Worm (Caenorhabditis elegans) whole organism, L1 larva: ENCODE measurements around the gene cyc-2.2.

Experiments
- C34B4.2 ChIP-seq: sonication (generic microtip); optimal IDR thresholded peaks from 2 replicates; lab custom pipeline; 2017; ENCODE audit warnings: mild to moderate bottlenecking, missing genetic modification characterization, missing compliant biosample characterization
- aly-2 ChIP-seq: fragments of 150-350 bp; optimal IDR thresholded peaks from 2 replicates; lab custom pipeline; 2014; ENCODE audit warnings: missing biosample characterization, missing genetic modification characterization
- blmp-1 ChIP-seq: fragments of 150-350 bp; optimal IDR thresholded peaks from 2 replicates; lab custom pipeline; 2014; ENCODE audit warnings: missing biosample characterization, missing genetic modification characterization
- fos-1 ChIP-seq: fragments of 150-350 bp; optimal IDR thresholded peaks from 2 replicates; lab custom pipeline; 2014; ENCODE audit warnings: missing biosample characterization, missing genetic modification characterization
- grh-1 ChIP-seq: fragments of 200-800 bp; sonication (Bioruptor generic); IDR thresholded peaks from 2 replicates; pipeline ENCODE4 v1.3.6; 2022; ENCODE audit warnings: missing genetic modification reagents, missing genetic modification characterization, missing compliant biosample characterization
- lin-35 ChIP-seq, 2 experiments: fragments of 150-350 bp; optimal IDR thresholded peaks; 2 replicates each; lab custom pipeline; 2014; ENCODE audit warnings: missing biosample characterization in 2 of 2, missing genetic modification characterization in 2 of 2, missing genetic modification reagents in 2 of 2
- lin-39 ChIP-seq: fragments of 150-350 bp; optimal IDR thresholded peaks from 2 replicates; lab custom pipeline; 2014; ENCODE audit warnings: missing biosample characterization, missing genetic modification reagents, missing genetic modification characterization
- lsy-2 ChIP-seq, 2 experiments: fragments of 150-350 bp; optimal IDR thresholded peaks; 2 replicates each; lab custom pipeline; 2014; ENCODE audit warnings: missing biosample characterization in 2 of 2, missing genetic modification characterization in 2 of 2
- nhr-76 ChIP-seq: sonication (generic microtip); optimal IDR thresholded peaks from 2 replicates; lab custom pipeline; 2017; ENCODE audit warnings: missing biosample characterization, missing genetic modification characterization
- skn-1 ChIP-seq: fragments of 150-350 bp; optimal IDR thresholded peaks from 2 replicates; lab custom pipeline; 2014; ENCODE audit warnings: missing biosample characterization, missing genetic modification characterization

ce11 chrV:12576495-12576947 lies 35.5 kb downstream of the cyc-2.2 start, which contains the start of gene grl-23:
- TF ChIP-seq nhr-76 (tag; lab: Kevin White, UChicago) (no peak), skn-1 (tag; lab: Kevin White, UChicago) (no peak), fos-1 (tag; lab: Kevin White, UChicago) (no peak), lsy-2 (tag; optimal IDR thresholded peaks at IDR 0.05; lab: Kevin White, UChicago) (no peak), lin-39 (no peak), blmp-1 (tag; lab: Kevin White, UChicago) (no peak), C34B4.2 (tag; lab: Kevin White, UChicago) (no peak), aly-2 (tag; lab: Kevin White, UChicago) (no peak), grh-1 (GFP tag; lab: Robert Waterston, UW) (no peak), lin-35 (GFP tag; optimal IDR thresholded peaks at IDR 0.05; lab: Kevin White, UChicago) (no peak)
